Worm (Caenorhabditis elegans) whole organism, mixed stage, embryonic: ENCODE measurements around the gene che-12.

Experiments
- M03D4.4 ChIP-seq: sonication (generic microtip); optimal IDR thresholded peaks from 2 replicates; lab custom pipeline; 2017; ENCODE audit warnings: mild to moderate bottlenecking, missing genetic modification characterization, missing compliant biosample characterization
- elt-3 ChIP-seq: fragments of 150-350 bp; optimal IDR thresholded peaks from 2 replicates; lab custom pipeline; 2014; ENCODE audit warnings: missing biosample characterization, missing genetic modification characterization
- lsy-2 ChIP-seq: fragments of 150-350 bp; optimal IDR thresholded peaks from 2 replicates; lab custom pipeline; 2014; ENCODE audit warnings: missing biosample characterization, missing genetic modification characterization
- nhr-12 ChIP-seq: fragments of 150-350 bp; optimal IDR thresholded peaks from 2 replicates; lab custom pipeline; 2014; ENCODE audit warnings: missing biosample characterization, missing genetic modification characterization
- nhr-28 ChIP-seq: fragments of 150-350 bp; optimal IDR thresholded peaks from 2 replicates; lab custom pipeline; 2014; ENCODE audit warnings: missing biosample characterization, missing genetic modification characterization
- pha-4 ChIP-seq: fragments of 150-350 bp; optimal IDR thresholded peaks from 2 replicates; lab custom pipeline; 2018; ENCODE audit warnings: missing biosample characterization, missing genetic modification reagents, missing genetic modification characterization
- snpc-4 ChIP-seq: fragments of 150-350 bp; optimal IDR thresholded peaks from 2 replicates; lab custom pipeline; 2014; ENCODE audit warnings: missing biosample characterization, missing genetic modification characterization
- unc-62 ChIP-seq: fragments of 150-350 bp; optimal IDR thresholded peaks from 2 replicates; lab custom pipeline; 2014; ENCODE audit warnings: missing biosample characterization, missing genetic modification reagents, missing genetic modification characterization

DNA sequence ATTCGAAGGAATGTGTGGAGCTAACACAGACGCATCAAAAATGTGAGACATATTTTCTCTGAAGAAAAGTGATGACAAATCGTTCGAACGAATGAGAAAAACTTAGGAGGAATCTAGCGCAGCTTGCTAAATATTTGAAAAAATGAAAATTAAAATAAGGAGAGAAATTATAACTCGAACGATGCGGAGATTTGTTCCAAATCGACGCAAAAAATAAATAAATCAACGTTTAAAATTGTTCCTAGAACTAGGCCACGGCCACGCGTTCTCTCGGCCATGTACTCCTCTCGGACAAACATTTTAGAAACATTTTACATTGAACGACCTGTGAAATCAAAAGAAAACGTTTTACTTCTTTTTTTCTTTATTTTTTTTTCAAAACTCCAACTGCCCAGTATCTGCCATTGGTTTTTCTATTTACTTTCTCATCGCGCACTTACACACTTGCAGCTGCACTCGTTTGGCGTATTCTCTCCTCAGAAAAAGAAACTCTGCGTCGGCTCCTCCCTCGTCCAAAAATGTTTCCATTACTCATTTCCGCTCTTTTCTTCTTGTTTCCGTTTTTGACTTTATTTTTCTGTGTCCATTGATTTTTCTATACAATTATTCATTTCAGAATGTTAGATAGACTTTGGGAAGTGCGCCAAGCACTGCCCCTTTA lies 13.0 kb upstream of the che-12 start, which contains the start of the genes gna-1 and B0024.13:
- TF ChIP-seq unc-62 (GFP tag; lab: Kevin White, UChicago) = no peak
- no peak for TF ChIP-seq nhr-28
- TF ChIP-seq pha-4 = no peak
- no peak for TF ChIP-seq snpc-4 (tag; lab: Kevin White, UChicago)
- no peak for TF ChIP-seq nhr-12 (tag; lab: Kevin White, UChicago)
- no peak for TF ChIP-seq M03D4.4 (tag; lab: Kevin White, UChicago)
- no peak for TF ChIP-seq lsy-2 (tag; lab: Kevin White, UChicago)
- TF ChIP-seq elt-3 (tag; lab: Kevin White, UChicago) = no peak
